Worm (Caenorhabditis elegans) whole organism, dauer: ENCODE results near the gene sluh-7.
"Not testable (repeated sequence)": the region's sequence is repeated elsewhere in the genome, so short reads cannot be mapped to it uniquely, and the experiment has no call there.

Experiments used
- unc-62 ChIP-seq: sonication (generic microtip); optimal IDR thresholded peaks from 2 replicates; lab custom pipeline; 2017; ENCODE audit warnings: missing biosample characterization, missing genetic modification reagents, missing genetic modification characterization

sluh-7 gene

DNA sequence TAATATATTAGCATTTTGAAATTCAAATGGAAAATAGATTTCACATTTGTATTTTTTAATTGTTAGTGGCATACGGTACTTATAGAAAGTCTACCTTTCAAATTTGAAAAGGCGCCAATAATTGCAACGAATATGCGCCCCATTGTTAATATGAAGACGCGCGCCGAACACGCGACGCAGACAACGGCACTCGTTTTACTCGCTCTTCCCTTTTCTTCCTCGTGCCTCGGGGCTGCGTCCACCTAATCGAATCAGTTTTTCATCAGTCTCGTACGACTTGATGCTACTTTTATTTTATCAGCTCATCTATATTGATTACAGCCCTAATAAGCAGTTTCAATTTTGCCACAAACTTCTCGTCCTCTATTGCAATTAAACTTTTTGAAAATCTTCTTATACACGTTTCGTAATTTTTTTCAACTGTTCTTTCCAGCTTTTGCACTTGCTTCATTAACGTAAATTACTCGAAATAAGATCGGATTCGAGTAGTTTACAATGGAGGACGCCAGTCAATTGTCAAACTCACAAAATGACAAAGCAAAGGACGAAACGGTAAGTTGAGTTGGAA is 6.3 kb upstream of the sluh-7 start, which contains the start of gene cash-1:
cash-1 (plus strand) TSS at position 432 of the 568 bp plus-strand sequence.
- TF ChIP-seq unc-62 (GFP tag; lab: Kevin White, UChicago): no peak

DNA sequence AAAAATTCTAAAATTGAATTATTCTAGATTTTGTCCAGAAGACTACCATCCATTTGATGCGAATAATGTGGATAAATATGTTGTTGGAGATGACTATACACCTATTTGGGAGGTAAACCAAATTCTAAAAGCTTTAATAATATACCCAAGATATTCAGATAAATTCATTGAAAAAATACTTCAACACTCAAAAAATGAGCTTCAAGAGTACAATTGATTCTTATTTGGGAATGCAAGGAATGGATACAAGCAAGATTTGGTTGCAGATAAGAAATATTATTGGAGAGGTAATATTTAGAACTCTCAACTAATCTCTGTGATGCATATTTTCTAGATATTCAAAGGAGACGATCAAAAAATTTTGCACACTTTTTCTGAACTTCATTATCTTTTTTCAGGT is 4.6 kb upstream of the sluh-7 start:
- no peak for TF ChIP-seq unc-62 (GFP tag; lab: Kevin White, UChicago)

- no peak for TF ChIP-seq unc-62 (GFP tag; lab: Kevin White, UChicago)
These were observed 2.6 kb upstream of the sluh-7 start, which contains the start of gene ttll-15 for ce11 chrV:10358238-10358637. TSS of gene ttll-15 (plus strand) at chrV:10358538.

DNA sequence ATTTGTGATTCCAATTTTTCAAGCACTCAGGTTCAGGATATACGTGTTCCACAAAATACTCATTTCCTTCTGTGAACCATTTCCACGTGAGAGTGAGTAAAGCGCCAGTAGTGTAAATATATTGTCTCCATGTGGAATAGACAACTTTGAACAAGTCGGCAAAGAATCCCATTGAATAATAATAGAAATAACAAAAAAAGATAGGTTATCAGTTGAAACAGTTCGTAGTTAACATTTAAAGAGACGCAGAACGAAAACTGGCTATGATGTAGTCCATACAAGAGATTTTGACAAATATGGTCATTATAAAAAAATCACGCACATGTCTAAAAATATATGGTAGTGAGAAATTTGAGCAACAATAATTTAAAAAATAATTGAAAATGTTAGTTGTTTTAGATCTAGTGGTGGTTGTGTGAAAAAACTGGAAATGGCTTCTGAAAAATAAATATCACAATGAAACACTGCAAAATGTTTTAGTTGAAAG is 1.9 kb upstream of the sluh-7 start, which contains the start of gene ceeh-2:
ceeh-2 (minus strand) TSS at position 437 of the 487 bp plus-strand sequence.
- TF ChIP-seq unc-62 (GFP tag; lab: Kevin White, UChicago): no peak

DNA sequence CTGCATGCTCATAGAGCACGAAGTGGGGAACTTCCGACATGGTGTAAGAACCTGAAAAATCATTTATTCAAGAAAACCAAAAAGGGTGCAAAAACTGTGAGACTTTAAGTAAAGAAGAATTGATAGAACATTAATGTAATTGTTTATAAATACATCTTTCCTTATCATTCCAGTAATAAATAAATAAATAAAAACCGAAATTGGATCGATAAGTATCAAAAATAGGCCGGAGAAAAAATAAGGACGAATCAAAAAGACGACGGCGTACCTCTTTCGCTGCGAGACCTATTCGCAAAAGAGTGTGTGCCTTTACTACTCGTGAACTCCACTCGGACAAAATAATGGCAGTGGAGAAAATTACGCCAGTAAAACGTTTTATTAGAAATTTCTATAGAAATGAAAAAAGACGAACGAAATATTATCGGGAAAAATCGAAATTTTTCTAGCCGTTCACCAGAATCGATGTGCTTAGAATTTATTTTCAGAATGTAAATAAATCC is 2.6 kb downstream of the sluh-7 start, which contains the start of gene nol-56:
nol-56 (minus strand) TSS at position 51 of the 500 bp plus-strand sequence.
- no peak for TF ChIP-seq unc-62 (GFP tag; lab: Kevin White, UChicago)

DNA sequence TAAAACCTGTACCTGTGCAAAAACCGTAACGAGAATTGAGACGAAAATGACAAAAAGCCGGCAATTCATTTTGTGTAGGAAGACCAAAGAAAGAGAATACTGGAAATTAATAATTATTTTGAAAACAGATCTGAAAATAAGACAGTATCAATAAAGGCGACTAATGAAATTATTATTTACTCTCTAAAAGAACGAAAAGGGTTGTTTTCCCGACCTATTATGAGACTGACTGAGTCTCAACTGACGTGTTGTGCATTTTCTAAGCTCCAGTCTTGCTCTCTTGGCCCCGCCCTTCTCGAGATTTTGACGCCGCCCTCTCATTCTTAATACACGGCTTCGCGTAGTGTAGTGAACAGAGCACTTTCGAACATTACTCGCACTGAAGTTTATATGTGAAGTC is 5.6 kb downstream of the sluh-7 start, which contains the start of gene K07C5.9:
K07C5.9 (minus strand) TSS at position 101 of the 400 bp plus-strand sequence.
- TF ChIP-seq unc-62 (GFP tag; lab: Kevin White, UChicago): no peak

DNA sequence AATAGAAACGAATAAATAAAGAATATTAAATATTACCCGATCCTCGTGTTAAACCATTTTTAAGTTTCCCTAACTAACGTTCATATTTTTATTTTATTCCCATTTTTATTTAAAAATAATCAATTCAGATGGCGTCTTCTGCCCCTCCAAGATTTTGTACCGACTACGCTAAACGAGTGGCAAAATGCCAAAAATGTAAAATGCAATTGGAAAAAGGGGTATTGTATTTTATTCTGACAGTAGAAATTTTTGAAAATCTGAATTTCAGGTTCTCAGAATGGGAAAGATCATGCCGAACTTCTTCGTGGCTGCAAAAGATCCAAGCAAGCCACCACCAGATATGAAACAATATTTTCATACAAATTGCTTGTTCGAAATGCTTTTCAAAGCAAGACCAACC is 12.7 kb downstream of the sluh-7 start, which contains the start of gene K07C5.3:
K07C5.3 (plus strand) TSS at position 129 of the 400 bp plus-strand sequence.
- TF ChIP-seq unc-62 (GFP tag; lab: Kevin White, UChicago): no peak

- TF ChIP-seq unc-62 (GFP tag; lab: Kevin White, UChicago): not testable (repeated sequence)
These were observed 13.7 kb downstream of the sluh-7 start, which contains the start of gene K07C5.13 for ce11 chrV:10341905-10342328. TSS of gene K07C5.13 (plus strand) at chrV:10342055.

- no peak for TF ChIP-seq unc-62 (GFP tag; lab: Kevin White, UChicago)
These were observed 16.4 kb downstream of the sluh-7 start, which contains the start of gene K07C5.2 for ce11 chrV:10339200-10339599. TSS of gene K07C5.2 (plus strand) at chrV:10339500.

DNA sequence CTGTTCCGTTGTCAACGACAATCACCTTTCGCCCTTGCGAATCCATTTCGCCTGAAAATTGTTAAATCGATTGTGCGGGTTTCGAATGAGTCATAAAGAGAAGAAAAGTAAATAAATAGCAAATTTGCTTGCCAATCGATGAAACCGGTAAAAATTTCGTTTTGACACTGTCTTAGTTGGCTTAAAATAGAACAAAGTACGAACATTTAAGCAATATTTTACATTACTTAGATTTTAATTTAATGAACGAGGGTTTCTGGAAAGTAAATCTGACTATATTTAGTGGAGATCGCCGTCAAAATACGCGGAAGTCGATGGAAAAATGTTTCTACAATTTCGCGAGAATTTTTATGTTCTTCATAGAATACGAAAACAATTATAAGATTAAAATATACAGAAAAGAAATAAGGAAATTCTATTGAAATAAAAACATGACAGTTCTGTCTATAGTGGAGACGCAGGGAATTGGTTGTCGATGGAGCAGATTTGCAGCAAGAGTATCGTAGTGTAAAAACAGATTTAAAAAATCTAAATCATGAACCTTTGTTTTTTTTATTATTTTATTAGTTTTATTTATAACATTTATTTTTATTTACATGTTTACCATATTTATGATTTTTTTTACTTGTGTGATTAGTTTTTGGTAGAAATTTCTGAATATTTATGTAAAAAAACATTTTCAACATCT is 17.2 kb downstream of the sluh-7 start, which contains the start of gene arx-2:
arx-2 (minus strand) TSS at position 51 of the 688 bp plus-strand sequence.
- TF ChIP-seq unc-62 (GFP tag; lab: Kevin White, UChicago): no peak

DNA sequence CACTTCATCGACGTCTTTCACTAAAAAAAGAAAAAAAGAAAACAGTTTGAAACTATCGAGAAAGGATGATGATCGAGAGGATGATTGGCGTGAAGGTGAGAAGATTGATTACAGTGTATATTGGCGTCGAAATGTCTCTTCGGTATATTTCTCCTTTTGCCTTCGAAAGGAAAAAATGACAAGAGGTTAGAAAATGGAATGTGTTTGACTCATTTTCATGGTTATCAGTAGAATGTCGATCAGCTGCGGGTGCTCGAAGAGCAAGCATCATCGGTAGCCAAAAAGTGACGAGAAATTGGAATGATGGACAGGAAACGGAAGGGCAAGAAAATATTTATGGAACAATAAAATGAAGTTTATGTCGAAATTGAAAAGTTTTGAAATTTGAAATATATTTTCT is 21.8 kb downstream of the sluh-7 start:
- TF ChIP-seq unc-62 (GFP tag; lab: Kevin White, UChicago): no peak

DNA sequence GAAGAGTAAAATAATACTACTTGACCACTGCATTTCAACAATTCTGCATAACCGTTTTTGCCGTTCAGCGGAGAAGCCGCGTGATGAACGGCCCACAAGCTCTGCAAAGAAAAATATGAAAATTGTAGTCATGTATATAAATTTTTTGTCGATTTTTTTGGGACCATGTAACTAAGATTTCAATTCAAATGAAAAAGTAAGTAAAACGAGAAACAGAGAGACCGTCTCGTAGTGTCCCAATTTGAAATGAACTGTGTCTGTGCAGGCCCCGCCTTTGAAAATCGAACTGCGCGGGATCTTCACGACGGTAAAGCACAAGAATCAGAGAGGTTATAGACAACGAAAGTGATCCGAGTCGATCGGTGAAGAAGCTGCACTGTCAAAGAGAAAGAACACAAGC is 23.6 kb downstream of the sluh-7 start, which contains the start of gene crm-1:
crm-1 (minus strand) TSS at position 101 of the 400 bp plus-strand sequence.
- TF ChIP-seq unc-62 (GFP tag; lab: Kevin White, UChicago): no peak

- TF ChIP-seq unc-62 (GFP tag; lab: Kevin White, UChicago): no peak
These were observed 27.5 kb downstream of the sluh-7 start for ce11 chrV:10328080-10328479.

DNA sequence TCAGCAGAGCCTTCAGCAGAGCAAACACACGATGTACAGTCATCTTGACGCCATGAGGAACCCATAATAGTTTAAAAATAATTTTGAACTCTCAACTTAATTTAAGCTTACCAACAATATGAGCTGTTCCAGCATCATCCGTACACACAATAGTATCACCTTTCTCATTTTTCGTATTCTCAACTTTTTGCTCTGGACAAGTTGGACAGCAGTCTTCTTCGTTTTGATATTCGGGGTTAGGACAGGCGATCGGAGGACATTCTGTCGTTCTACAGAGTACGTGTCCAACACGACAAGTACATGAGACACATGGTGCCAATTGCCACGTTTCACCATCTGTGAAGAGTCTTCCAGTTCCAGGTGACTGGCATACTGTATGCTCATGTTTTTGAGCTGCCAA is 32.1 kb downstream of the sluh-7 start:
- TF ChIP-seq unc-62 (GFP tag; lab: Kevin White, UChicago): no peak

DNA sequence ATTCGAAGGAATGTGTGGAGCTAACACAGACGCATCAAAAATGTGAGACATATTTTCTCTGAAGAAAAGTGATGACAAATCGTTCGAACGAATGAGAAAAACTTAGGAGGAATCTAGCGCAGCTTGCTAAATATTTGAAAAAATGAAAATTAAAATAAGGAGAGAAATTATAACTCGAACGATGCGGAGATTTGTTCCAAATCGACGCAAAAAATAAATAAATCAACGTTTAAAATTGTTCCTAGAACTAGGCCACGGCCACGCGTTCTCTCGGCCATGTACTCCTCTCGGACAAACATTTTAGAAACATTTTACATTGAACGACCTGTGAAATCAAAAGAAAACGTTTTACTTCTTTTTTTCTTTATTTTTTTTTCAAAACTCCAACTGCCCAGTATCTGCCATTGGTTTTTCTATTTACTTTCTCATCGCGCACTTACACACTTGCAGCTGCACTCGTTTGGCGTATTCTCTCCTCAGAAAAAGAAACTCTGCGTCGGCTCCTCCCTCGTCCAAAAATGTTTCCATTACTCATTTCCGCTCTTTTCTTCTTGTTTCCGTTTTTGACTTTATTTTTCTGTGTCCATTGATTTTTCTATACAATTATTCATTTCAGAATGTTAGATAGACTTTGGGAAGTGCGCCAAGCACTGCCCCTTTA is 35.4 kb downstream of the sluh-7 start, which contains the start of the genes gna-1 and B0024.13:
gna-1 (minus strand) TSS at position 51 of the 661 bp plus-strand sequence.
B0024.13 (plus strand) TSS at position 611 of the 661 bp plus-strand sequence.
- TF ChIP-seq unc-62 (GFP tag; lab: Kevin White, UChicago): no peak
